Worm (Caenorhabditis elegans): Measurements from ENCODE around the gene F26C11.3.

ce11 chrII:9931012-9931411 lies 16.1 kb upstream of the F26C11.3 start:
- peak; percentile 44 for TF ChIP-seq hmg-1.1 (GFP tag; IDR thresholded peaks at IDR 0.05)
- no peak for TF ChIP-seq ZK337.2 (GFP tag; IDR thresholded peaks at IDR 0.05)
- TF ChIP-seq nhr-77 (tag; optimal IDR thresholded peaks at IDR 0.05): no peak
- TF ChIP-seq Y5F2A.4 (GFP tag; optimal IDR thresholded peaks at IDR 0.05): no peak
- no peak for TF ChIP-seq snpc-4 (tag; optimal IDR thresholded peaks at IDR 0.05)
- TF ChIP-seq lin-13 (GFP tag; optimal IDR thresholded peaks at IDR 0.05): no peak
- no peak for TF ChIP-seq lin-39 (tag; optimal IDR thresholded peaks at IDR 0.05)
- TF ChIP-seq ama-1 (optimal IDR thresholded peaks at IDR 0.05): no peak
- no peak for TF ChIP-seq saeg-2 (GFP tag; IDR thresholded peaks at IDR 0.05)

Data from whole organism, L4 larva.